Fruit fly (Drosophila melanogaster): ENCODE results near the gene CG32110.

DNA sequence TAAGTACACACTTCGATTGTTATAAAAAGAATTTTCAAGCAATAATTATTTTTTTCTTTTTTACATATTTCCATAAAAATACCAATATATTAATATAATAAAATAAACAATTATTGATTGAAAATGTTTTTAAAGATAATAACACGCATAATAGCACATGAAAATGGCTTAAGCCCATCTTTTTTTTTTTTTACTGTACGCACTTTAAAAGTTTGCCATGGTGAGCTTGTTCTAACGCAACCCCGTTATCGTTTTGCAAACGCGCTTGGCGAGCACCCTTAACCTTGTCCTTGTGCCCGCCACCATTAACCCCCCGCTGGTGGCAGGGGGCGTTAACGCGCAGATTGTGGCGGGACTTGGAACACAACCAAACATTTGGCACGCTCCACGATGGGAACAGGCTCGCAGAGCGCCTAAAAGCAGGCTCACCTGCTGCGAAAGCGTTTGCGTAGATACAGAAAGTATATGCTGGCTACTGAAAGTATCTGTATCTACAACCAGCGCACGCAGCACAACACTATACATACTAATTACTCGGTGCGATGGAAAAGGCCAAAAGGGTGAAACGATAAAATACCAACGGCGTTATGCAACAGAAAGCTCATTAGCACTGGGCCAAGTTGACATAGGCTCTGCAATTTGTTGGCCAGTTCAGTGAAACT lies 25.5 kb downstream of the CG32110 start:
- TF ChIP-seq CG7101 (tag; optimal IDR thresholded peaks at IDR 0.05) (no peak), pad (GFP tag; optimal IDR thresholded peaks at IDR 0.05) (no peak), cic (GFP tag; optimal IDR thresholded peaks at IDR 0.05) (no peak), CG7045 (GFP tag; optimal IDR thresholded peaks at IDR 0.05) (no peak), CG14711 (tag; optimal IDR thresholded peaks at IDR 0.05) (no peak), Crg-1 (GFP tag; optimal IDR thresholded peaks at IDR 0.05) (no peak), tj (GFP tag; optimal IDR thresholded peaks at IDR 0.05) (no peak), CG1620 (GFP tag; optimal IDR thresholded peaks at IDR 0.05) (no peak), toe (GFP tag; optimal IDR thresholded peaks at IDR 0.05) (no peak), Mnt (GFP tag; optimal IDR thresholded peaks at IDR 0.05) (no peak), CG33017 (tag; optimal IDR thresholded peaks at IDR 0.05) (no peak), CG5204 (GFP tag; optimal IDR thresholded peaks at IDR 0.05) (no peak)

All from whole organism, adult.